Worm (Caenorhabditis elegans) whole organism, early embryonic: ENCODE results near the gene pak-1.

Source experiments
- B0310.2 ChIP-seq: sonication (generic microtip); optimal IDR thresholded peaks from 2 replicates; lab custom pipeline; 2016; ENCODE audit warnings: mild to moderate bottlenecking, missing genetic modification characterization, missing compliant biosample characterization
- F13C5.2 ChIP-seq: sonication (generic microtip); optimal IDR thresholded peaks from 2 replicates; lab custom pipeline; 2017; ENCODE audit warnings: mild to moderate bottlenecking, missing genetic modification characterization, inconsistent platforms, missing compliant biosample characterization
- aly-1 ChIP-seq: sonication (generic microtip); optimal IDR thresholded peaks from 2 replicates; lab custom pipeline; 2016; ENCODE audit warnings: missing genetic modification characterization, missing compliant biosample characterization
- ama-1 ChIP-seq: fragments of 150-350 bp; optimal IDR thresholded peaks from 2 replicates; lab custom pipeline; 2014
- ceh-13 ChIP-seq: fragments of 200-800 bp; sonication (Bioruptor generic); optimal IDR thresholded peaks from 2 replicates; lab custom pipeline; 2018; ENCODE audit warnings: mild to moderate bottlenecking, missing genetic modification characterization, missing compliant biosample characterization
- ceh-36 ChIP-seq: sonication (generic microtip); optimal IDR thresholded peaks from 2 replicates; lab custom pipeline; 2016; ENCODE audit warnings: missing genetic modification characterization, inconsistent platforms, missing compliant biosample characterization
- ets-7 ChIP-seq: sonication (generic microtip); optimal IDR thresholded peaks from 2 replicates; lab custom pipeline; 2016; ENCODE audit warnings: missing genotype, missing genetic modification characterization, missing compliant biosample characterization
- flt-1 ChIP-seq: fragments of 200-800 bp; sonication (Bioruptor generic); IDR thresholded peaks from 2 replicates; pipeline ENCODE4 v1.3.6; 2022; ENCODE audit warnings: missing genetic modification characterization, missing compliant biosample characterization
- hmbx-1 ChIP-seq: sonication (generic microtip); optimal IDR thresholded peaks from 2 replicates; lab custom pipeline; 2016; ENCODE audit warnings: mild to moderate bottlenecking, missing genetic modification characterization, missing compliant biosample characterization
- hmg-4 ChIP-seq: fragments of 200-800 bp; sonication (Bioruptor generic); optimal IDR thresholded peaks from 2 replicates; lab custom pipeline; 2018; ENCODE audit warnings: mild to moderate bottlenecking, missing genetic modification characterization, missing compliant biosample characterization
- hnd-1 ChIP-seq: sonication (generic microtip); optimal IDR thresholded peaks from 2 replicates; lab custom pipeline; 2016; ENCODE audit warnings: missing genetic modification characterization, missing compliant biosample characterization
- pes-1 ChIP-seq: fragments of 200-800 bp; sonication (Bioruptor generic); IDR thresholded peaks from 2 replicates; pipeline ENCODE4 v1.3.6; 2022; ENCODE audit warnings: missing genetic modification reagents, missing genetic modification characterization, missing compliant biosample characterization
- scrt-1 ChIP-seq: fragments of 200-800 bp; sonication (Bioruptor generic); IDR thresholded peaks from 2 replicates; pipeline ENCODE4 v1.3.6; 2022; ENCODE audit warnings: missing genetic modification characterization, missing compliant biosample characterization
- sea-1 ChIP-seq: fragments of 200-800 bp; sonication (Bioruptor generic); conservative IDR thresholded peaks from 2 replicates; pipeline ENCODE4 v1.3.6; 2022; ENCODE audit warnings: missing genetic modification characterization, missing compliant biosample characterization
- tbx-11 ChIP-seq: fragments of 200-800 bp; sonication (Bioruptor generic); IDR thresholded peaks from 2 replicates; pipeline ENCODE4 v1.3.6; 2022; ENCODE audit warnings: missing genetic modification characterization, missing compliant biosample characterization
- tbx-37 ChIP-seq: fragments of 200-800 bp; sonication (Bioruptor generic); conservative IDR thresholded peaks from 2 replicates; pipeline ENCODE4 v1.3.6; 2022; ENCODE audit warnings: missing genetic modification reagents, missing genetic modification characterization, missing compliant biosample characterization
- tra-4 ChIP-seq: sonication (generic microtip); optimal IDR thresholded peaks from 2 replicates; lab custom pipeline; 2017; ENCODE audit warnings: missing genetic modification characterization, missing compliant biosample characterization

pak-1 gene

DNA sequence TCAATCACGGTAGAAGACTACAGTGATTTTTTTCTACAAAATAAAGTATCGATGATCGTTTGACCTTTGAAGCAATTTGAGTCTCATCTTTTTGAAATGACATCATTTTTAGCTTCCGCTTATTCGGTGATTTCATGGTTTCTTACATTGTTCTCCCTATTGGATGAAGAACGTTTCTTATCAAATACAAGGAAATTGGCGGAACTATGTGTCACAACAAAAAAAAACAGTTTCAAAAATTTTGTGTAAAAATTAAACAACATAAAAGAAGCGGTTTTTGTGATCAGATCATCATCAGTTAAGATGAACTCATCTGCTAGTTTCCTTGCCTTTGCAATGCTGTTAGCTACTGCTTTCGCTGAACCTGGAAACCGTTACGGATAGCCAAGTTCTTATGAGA is 39.3 kb upstream of the pak-1 start, which contains the start of gene C45B2.8:
Gene C45B2.8, plus strand, starts transcription at position 301 of the 400 bp plus-strand sequence.
- TF ChIP-seq hmg-4 = no peak
- TF ChIP-seq hmbx-1 (tag; lab: Kevin White, UChicago) = no peak
- TF ChIP-seq ama-1 (lab: Kevin White, UChicago) = no peak
- TF ChIP-seq pes-1 (GFP tag; lab: Robert Waterston, UW) = no peak
- TF ChIP-seq ceh-36 = no peak
- TF ChIP-seq scrt-1 (GFP tag; lab: Robert Waterston, UW) = no peak

ce11 chrX:6085824-6086223 is 37.4 kb upstream of the pak-1 start, which contains the start of gene C45B2.1:
TSS of gene C45B2.1 (plus strand) at chrX:6086124.
- TF ChIP-seq aly-1 (tag; lab: Kevin White, UChicago) (no peak), tra-4 (tag; lab: Kevin White, UChicago) (no peak), ceh-36 (no peak), ets-7 (tag; lab: Kevin White, UChicago) (no peak)

ce11 chrX:6084439-6084838 is 36.0 kb upstream of the pak-1 start, which contains the start of gene C45B2.2:
TSS of gene C45B2.2 (plus strand) at chrX:6084739.
- no peak for TF ChIP-seq B0310.2
- TF ChIP-seq tbx-37 (GFP tag; lab: Robert Waterston, UW) = no peak
- no peak for TF ChIP-seq tbx-11 (GFP tag; lab: Robert Waterston, UW)
- no peak for TF ChIP-seq flt-1 (GFP tag; lab: Robert Waterston, UW)
- no peak for TF ChIP-seq hmbx-1 (tag; lab: Kevin White, UChicago)
- TF ChIP-seq ceh-36 = no peak
- no peak for TF ChIP-seq aly-1 (tag; lab: Kevin White, UChicago)
- TF ChIP-seq hmg-4 = no peak
- no peak for TF ChIP-seq F13C5.2
- TF ChIP-seq ets-7 (tag; lab: Kevin White, UChicago) = no peak
- no peak for TF ChIP-seq ama-1 (lab: Kevin White, UChicago)
- TF ChIP-seq tra-4 (tag; lab: Kevin White, UChicago) = no peak
- no peak for TF ChIP-seq scrt-1 (GFP tag; lab: Robert Waterston, UW)

ce11 chrX:6082660-6083059 is 34.3 kb upstream of the pak-1 start, which contains the start of gene C45B2.3:
TSS of gene C45B2.3 (plus strand) at chrX:6082960.
- TF ChIP-seq ceh-13 (GFP tag; lab: Kevin White, UChicago) (no peak), flt-1 (GFP tag; lab: Robert Waterston, UW) (no peak), tbx-37 (GFP tag; lab: Robert Waterston, UW) (no peak), B0310.2 (no peak), tbx-11 (GFP tag; lab: Robert Waterston, UW) (no peak), ets-7 (tag; lab: Kevin White, UChicago) (no peak), hmbx-1 (tag; lab: Kevin White, UChicago) (no peak), ceh-36 (no peak), aly-1 (tag; lab: Kevin White, UChicago) (no peak), tra-4 (tag; lab: Kevin White, UChicago) (no peak), F13C5.2 (no peak), sea-1 (GFP tag; lab: Robert Waterston, UW) (no peak), hmg-4 (no peak), hnd-1 (tag; lab: Kevin White, UChicago) (no peak), ama-1 (lab: Kevin White, UChicago) (no peak), scrt-1 (GFP tag; lab: Robert Waterston, UW) (no peak)

DNA sequence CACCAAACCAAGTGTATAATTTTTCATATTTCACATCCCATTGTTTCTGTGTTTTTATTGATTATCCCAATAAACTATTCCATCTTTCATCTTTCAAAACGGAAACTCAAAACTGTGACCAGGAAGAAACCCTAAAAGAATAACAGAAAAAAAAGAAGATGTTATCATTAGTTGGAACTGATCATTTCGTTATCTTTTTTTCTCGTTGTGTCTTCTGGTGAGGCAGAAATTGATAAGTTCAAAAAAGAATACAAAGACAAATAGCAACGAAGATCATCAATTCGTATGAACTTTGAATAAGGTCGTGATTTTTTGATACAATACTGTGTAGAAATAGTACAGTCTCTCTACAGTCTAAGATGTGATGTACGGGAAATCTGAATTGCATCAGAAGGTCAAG is 33.4 kb upstream of the pak-1 start:
- TF ChIP-seq hmg-4 (no peak), ceh-13 (GFP tag; lab: Kevin White, UChicago) (no peak)

ce11 chrX:6075209-6075608 is 26.8 kb upstream of the pak-1 start, which contains the start of gene lgc-58:
TSS of gene lgc-58 (plus strand) at chrX:6075509.
- TF ChIP-seq ama-1 (lab: Kevin White, UChicago) (no peak), hmg-4 (no peak), flt-1 (GFP tag; lab: Robert Waterston, UW) (no peak), sea-1 (GFP tag; lab: Robert Waterston, UW) (no peak), ets-7 (tag; lab: Kevin White, UChicago) (no peak), aly-1 (tag; lab: Kevin White, UChicago) (no peak), ceh-36 (no peak), ceh-13 (GFP tag; lab: Kevin White, UChicago) (no peak), hmbx-1 (tag; lab: Kevin White, UChicago) (no peak), tbx-37 (GFP tag; lab: Robert Waterston, UW) (no peak), tra-4 (tag; lab: Kevin White, UChicago) (no peak), tbx-11 (GFP tag; lab: Robert Waterston, UW) (no peak), pes-1 (GFP tag; lab: Robert Waterston, UW) (no peak), scrt-1 (GFP tag; lab: Robert Waterston, UW) (no peak), B0310.2 (no peak), F13C5.2 (no peak)

- no peak for TF ChIP-seq ceh-36
- TF ChIP-seq ceh-13 (GFP tag; lab: Kevin White, UChicago) = no peak
- TF ChIP-seq aly-1 (tag; lab: Kevin White, UChicago) = no peak
- TF ChIP-seq tbx-11 (GFP tag; lab: Robert Waterston, UW) = no peak
- TF ChIP-seq scrt-1 (GFP tag; lab: Robert Waterston, UW) = no peak
- TF ChIP-seq hmg-4 = no peak
- no peak for TF ChIP-seq pes-1 (GFP tag; lab: Robert Waterston, UW)
- no peak for TF ChIP-seq ama-1 (lab: Kevin White, UChicago)
- TF ChIP-seq hmbx-1 (tag; lab: Kevin White, UChicago) = no peak
- TF ChIP-seq hnd-1 (tag; lab: Kevin White, UChicago) = no peak
- TF ChIP-seq tbx-37 (GFP tag; lab: Robert Waterston, UW) = no peak
- TF ChIP-seq tra-4 (tag; lab: Kevin White, UChicago) = no peak
Observed at ce11 chrX:6066618-6067017, 18.2 kb upstream of the pak-1 start.

- TF ChIP-seq sea-1 (GFP tag; lab: Robert Waterston, UW) (no peak), ets-7 (tag; lab: Kevin White, UChicago) (no peak), scrt-1 (GFP tag; lab: Robert Waterston, UW) (no peak), hnd-1 (tag; lab: Kevin White, UChicago) (no peak), flt-1 (GFP tag; lab: Robert Waterston, UW) (no peak), hmg-4 (no peak), ama-1 (lab: Kevin White, UChicago) (no peak), tbx-11 (GFP tag; lab: Robert Waterston, UW) (no peak), pes-1 (GFP tag; lab: Robert Waterston, UW) (no peak), B0310.2 (no peak), hmbx-1 (tag; lab: Kevin White, UChicago) (no peak), F13C5.2 (no peak), aly-1 (tag; lab: Kevin White, UChicago) (no peak), ceh-13 (GFP tag; lab: Kevin White, UChicago) (no peak), tra-4 (tag; lab: Kevin White, UChicago) (no peak), ceh-36 (no peak), tbx-37 (GFP tag; lab: Robert Waterston, UW) (no peak)
Observed at ce11 chrX:6065936-6066452, 17.6 kb upstream of the pak-1 start, which contains the start of gene ptr-4. TSS of gene ptr-4 (minus strand) at chrX:6065986.
